Worm (Caenorhabditis elegans) whole organism, L4 larva: ENCODE measurements around the gene B0554.5.

Source experiments
- D1046.2 ChIP-seq: fragments of 200-800 bp; sonication (Bioruptor generic); IDR thresholded peaks from 2 replicates; pipeline ENCODE4 v1.3.6; 2022; ENCODE audit warnings: missing genetic modification characterization, missing compliant biosample characterization
- F37D6.2 ChIP-seq: sonication (generic microtip); optimal IDR thresholded peaks from 2 replicates; lab custom pipeline; 2016; ENCODE audit warnings: mild to moderate bottlenecking, missing genetic modification characterization, missing compliant biosample characterization
- R02D3.7 ChIP-seq: fragments of 150-350 bp; sonication (generic microtip); optimal IDR thresholded peaks from 3 replicates; lab custom pipeline; 2014; ENCODE audit warnings: missing biosample characterization, missing genetic modification characterization
- T26A8.4 ChIP-seq: fragments of 200-800 bp; sonication (Bioruptor generic); IDR thresholded peaks from 2 replicates; pipeline ENCODE4 v1.3.6; 2022; ENCODE audit warnings: missing genetic modification characterization, missing compliant biosample characterization
- ZK337.2 ChIP-seq: fragments of 200-800 bp; sonication (Bioruptor generic); IDR thresholded peaks from 2 replicates; pipeline ENCODE4 v1.3.6; 2022; ENCODE audit warnings: missing genetic modification reagents, missing genetic modification characterization, missing compliant biosample characterization
- ceh-28 ChIP-seq: fragments of 150-350 bp; optimal IDR thresholded peaks from 2 replicates; lab custom pipeline; 2014; ENCODE audit warnings: missing biosample characterization, missing genetic modification reagents, missing genetic modification characterization
- ceh-44 ChIP-seq: fragments of 200-800 bp; sonication (Bioruptor generic); IDR thresholded peaks from 2 replicates; pipeline ENCODE4 v1.3.6; 2022; ENCODE audit warnings: missing genetic modification reagents, missing genetic modification characterization, missing compliant biosample characterization
- ceh-62 ChIP-seq: sonication (generic microtip); optimal IDR thresholded peaks from 2 replicates; lab custom pipeline; 2017; ENCODE audit warnings: missing biosample characterization, missing genetic modification characterization
- ceh-82 ChIP-seq: sonication (generic microtip); optimal IDR thresholded peaks from 2 replicates; lab custom pipeline; 2017; ENCODE audit warnings: missing biosample characterization, missing genetic modification characterization
- daf-19 ChIP-seq: fragments of 200-800 bp; sonication (Bioruptor generic); conservative IDR thresholded peaks from 2 replicates; pipeline ENCODE4 v1.3.6; 2022; ENCODE audit warnings: missing genetic modification characterization, missing compliant biosample characterization
- dmd-9 ChIP-seq: fragments of 200-800 bp; sonication (Bioruptor generic); IDR thresholded peaks from 2 replicates; pipeline ENCODE4 v1.3.6; 2022; ENCODE audit warnings: missing genetic modification reagents, missing genetic modification characterization, missing compliant biosample characterization
- duxl-1 ChIP-seq: sonication (generic microtip); optimal IDR thresholded peaks from 2 replicates; lab custom pipeline; 2016; ENCODE audit warnings: mild to moderate bottlenecking, missing genetic modification characterization, moderate library complexity, missing compliant biosample characterization; ENCODE audit not compliant: poor library complexity
- dve-1 ChIP-seq: sonication (generic microtip); optimal IDR thresholded peaks from 2 replicates; lab custom pipeline; 2017; ENCODE audit warnings: antibody characterized with exemption, mild to moderate bottlenecking, missing genetic modification characterization, missing compliant biosample characterization; ENCODE audit not compliant: insufficient read depth
- fos-1 ChIP-seq: fragments of 150-350 bp; optimal IDR thresholded peaks from 2 replicates; lab custom pipeline; 2014; ENCODE audit warnings: missing biosample characterization, missing genetic modification characterization
- gei-8 ChIP-seq: fragments of 200-800 bp; sonication (Bioruptor generic); optimal IDR thresholded peaks from 2 replicates; lab custom pipeline; 2018; ENCODE audit warnings: mild to moderate bottlenecking, missing genetic modification characterization, missing compliant biosample characterization
- hif-1 ChIP-seq, 2 experiments: sonication (generic microtip); optimal IDR thresholded peaks; 2 replicates each; lab custom pipeline; 2016 to 2017; ENCODE audit warnings: missing compliant biosample characterization in 2 of 2, missing genetic modification characterization in 2 of 2, missing genetic modification reagents in 2 of 2, missing genotype in 2 of 2, mild to moderate bottlenecking in 1 of 2
- hlh-11 ChIP-seq: fragments of 200-800 bp; sonication (Bioruptor generic); optimal IDR thresholded peaks from 2 replicates; lab custom pipeline; 2018; ENCODE audit warnings: mild to moderate bottlenecking, missing genetic modification characterization, missing compliant biosample characterization
- hlh-30 ChIP-seq: sonication (generic microtip); optimal IDR thresholded peaks from 2 replicates; lab custom pipeline; 2017; ENCODE audit warnings: antibody characterized with exemption, mild to moderate bottlenecking, missing genetic modification characterization, missing compliant biosample characterization; ENCODE audit not compliant: insufficient read depth
- lin-13 ChIP-seq: fragments of 150-350 bp; optimal IDR thresholded peaks from 2 replicates; lab custom pipeline; 2014; ENCODE audit warnings: missing biosample characterization, missing genetic modification reagents, missing genetic modification characterization
- lin-38 ChIP-seq: fragments of 200-800 bp; sonication (Bioruptor generic); IDR thresholded peaks from 2 replicates; pipeline ENCODE4 v1.3.6; 2022; ENCODE audit warnings: missing genetic modification reagents, missing genetic modification characterization, missing compliant biosample characterization
- madf-9 ChIP-seq: fragments of 200-800 bp; sonication (Bioruptor generic); conservative IDR thresholded peaks from 2 replicates; pipeline ENCODE4 v1.3.6; 2022; ENCODE audit warnings: missing genetic modification reagents, missing genetic modification characterization, missing compliant biosample characterization
- mdl-1 ChIP-seq, 2 experiments: fragments of 150-350 bp in 1 of 2; sonication (generic microtip) in 1 of 2; optimal IDR thresholded peaks; 2 replicates each; lab custom pipeline; 2014 to 2017; ENCODE audit warnings: missing biosample characterization in 2 of 2, missing genetic modification characterization in 2 of 2
- mdt-29 ChIP-seq: fragments of 200-800 bp; sonication (Bioruptor generic); IDR thresholded peaks from 2 replicates; pipeline ENCODE4 v1.3.6; 2022; ENCODE audit warnings: missing genetic modification reagents, missing genetic modification characterization, missing compliant biosample characterization
- mep-1 ChIP-seq: fragments of 150-350 bp; sonication (generic microtip); optimal IDR thresholded peaks from 3 replicates; lab custom pipeline; 2014; ENCODE audit warnings: missing biosample characterization, missing genetic modification characterization
- mes-2 ChIP-seq: sonication (generic microtip); optimal IDR thresholded peaks from 2 replicates; lab custom pipeline; 2016; ENCODE audit warnings: missing genotype, mild to moderate bottlenecking, missing genetic modification characterization, missing compliant biosample characterization; ENCODE audit not compliant: poor library complexity, severe bottlenecking
- mxl-2 ChIP-seq: fragments of 200-800 bp; sonication (Bioruptor generic); conservative IDR thresholded peaks from 2 replicates; pipeline ENCODE4 v1.3.6; 2022; ENCODE audit warnings: missing genetic modification reagents, missing genetic modification characterization, missing compliant biosample characterization
- nhr-102 ChIP-seq: sonication (generic microtip); optimal IDR thresholded peaks from 2 replicates; lab custom pipeline; 2016; ENCODE audit warnings: mild to moderate bottlenecking, missing genetic modification characterization, moderate library complexity, missing compliant biosample characterization
- nhr-111 ChIP-seq: fragments of 200-800 bp; sonication (Bioruptor generic); optimal IDR thresholded peaks from 2 replicates; lab custom pipeline; 2018; ENCODE audit warnings: mild to moderate bottlenecking, missing genetic modification characterization, missing compliant biosample characterization
- nhr-25 ChIP-seq: sonication (generic microtip); optimal IDR thresholded peaks from 2 replicates; lab custom pipeline; 2017; ENCODE audit warnings: missing genetic modification characterization, mild to moderate bottlenecking, missing compliant biosample characterization, antibody characterized with exemption, moderate library complexity, borderline replicate concordance; ENCODE audit not compliant: insufficient read depth
- nhr-28 ChIP-seq: fragments of 150-350 bp; optimal IDR thresholded peaks from 2 replicates; lab custom pipeline; 2014; ENCODE audit warnings: missing biosample characterization, missing genetic modification characterization
- nhr-48 ChIP-seq: sonication (generic microtip); optimal IDR thresholded peaks from 2 replicates; lab custom pipeline; 2016; ENCODE audit warnings: mild to moderate bottlenecking, missing genetic modification characterization, missing compliant biosample characterization
- nhr-6 ChIP-seq: fragments of 150-350 bp; optimal IDR thresholded peaks from 2 replicates; lab custom pipeline; 2014; ENCODE audit warnings: missing biosample characterization, missing genetic modification characterization
- nhr-77 ChIP-seq: fragments of 150-350 bp; optimal IDR thresholded peaks from 2 replicates; lab custom pipeline; 2014; ENCODE audit warnings: missing biosample characterization, missing genetic modification characterization
- snpc-4 ChIP-seq: fragments of 150-350 bp; optimal IDR thresholded peaks from 2 replicates; lab custom pipeline; 2014; ENCODE audit warnings: missing biosample characterization, missing genetic modification characterization
- spr-3 ChIP-seq: fragments of 200-800 bp; sonication (Bioruptor generic); optimal IDR thresholded peaks from 2 replicates; lab custom pipeline; 2018; ENCODE audit warnings: mild to moderate bottlenecking, missing genetic modification characterization, missing compliant biosample characterization
- tag-97 ChIP-seq: fragments of 200-800 bp; sonication (Bioruptor generic); IDR thresholded peaks from 2 replicates; pipeline ENCODE4 v1.3.6; 2022; ENCODE audit warnings: missing genetic modification characterization, missing compliant biosample characterization
- tra-1 ChIP-seq: fragments of 200-800 bp; sonication (Bioruptor generic); IDR thresholded peaks from 2 replicates; pipeline ENCODE4 v1.3.6; 2022; ENCODE audit warnings: missing genetic modification reagents, missing genetic modification characterization, missing compliant biosample characterization
- unc-39 ChIP-seq: sonication (generic microtip); optimal IDR thresholded peaks from 2 replicates; lab custom pipeline; 2017; ENCODE audit warnings: missing biosample characterization, missing genetic modification characterization
- zag-1 ChIP-seq: fragments of 150-350 bp; optimal IDR thresholded peaks from 2 replicates; lab custom pipeline; 2014; ENCODE audit warnings: missing biosample characterization, missing genetic modification characterization
- zip-11 ChIP-seq: fragments of 200-800 bp; sonication (Bioruptor generic); IDR thresholded peaks from 2 replicates; pipeline ENCODE4 v1.3.6; 2022; ENCODE audit warnings: missing genetic modification characterization, missing compliant biosample characterization
- ztf-7 ChIP-seq: fragments of 150-350 bp; optimal IDR thresholded peaks from 2 replicates; lab custom pipeline; 2014; ENCODE audit warnings: missing biosample characterization, missing genetic modification characterization

The B0554.5 gene

DNA sequence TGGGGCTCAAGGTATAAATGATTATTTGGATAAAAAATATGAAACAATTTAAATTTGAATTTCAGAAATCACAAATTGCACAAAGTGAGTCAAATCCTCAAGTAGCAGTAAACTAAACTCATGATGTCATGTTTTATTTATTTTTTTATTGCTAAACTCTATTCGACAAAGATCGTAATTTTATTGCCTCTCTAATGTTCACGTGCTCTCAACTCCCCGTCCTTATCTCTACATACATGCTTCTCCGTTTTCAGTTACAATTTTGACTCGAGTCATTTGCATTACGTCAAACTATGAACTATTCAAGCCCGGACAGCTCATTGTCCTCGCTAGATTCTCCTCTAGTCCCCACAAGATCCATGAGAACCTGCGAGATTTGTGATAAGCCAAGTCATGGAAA, 50.3 kb downstream of the B0554.5 start, which contains the start of gene nhr-99 (continued):
- no peak for TF ChIP-seq zip-11
- no peak for TF ChIP-seq tra-1
- TF ChIP-seq mep-1 (tag; lab: Kevin White, UChicago) = no peak
- TF ChIP-seq madf-9 = no peak
- no peak for TF ChIP-seq duxl-1 (tag; lab: Kevin White, UChicago)
- no peak for TF ChIP-seq nhr-25 (tag; lab: Kevin White, UChicago)
- no peak for TF ChIP-seq tag-97 (GFP tag; lab: Robert Waterston, UW)
- no peak for TF ChIP-seq R02D3.7
- TF ChIP-seq nhr-102 = no peak
- no peak for TF ChIP-seq mes-2 (tag; lab: Kevin White, UChicago)
- TF ChIP-seq ZK337.2 (GFP tag; lab: Robert Waterston, UW) = no peak
- no peak for TF ChIP-seq gei-8
- TF ChIP-seq dve-1 (tag; lab: Kevin White, UChicago) = peak; percentile 71
- TF ChIP-seq dmd-9 (GFP tag; lab: Robert Waterston, UW) = no peak
- TF ChIP-seq snpc-4 (tag; lab: Kevin White, UChicago) = no peak
- TF ChIP-seq zag-1 (tag; lab: Kevin White, UChicago) = no peak
- no peak for TF ChIP-seq ztf-7 (tag; lab: Kevin White, UChicago)
- TF ChIP-seq T26A8.4 (GFP tag; lab: Robert Waterston, UW) = no peak
- no peak for TF ChIP-seq mdt-29 (GFP tag; lab: Robert Waterston, UW)
- no peak for TF ChIP-seq mxl-2
- TF ChIP-seq nhr-28 (tag; lab: Kevin White, UChicago) = peak; percentile 80
- no peak for TF ChIP-seq fos-1 (tag; lab: Kevin White, UChicago)
- TF ChIP-seq nhr-48 (tag; lab: Kevin White, UChicago) = no peak
- peak; percentile 61 for TF ChIP-seq hlh-11 (tag; lab: Kevin White, UChicago)
- peak in 1 of 2 experiments; percentile 45 for TF ChIP-seq mdl-1 (tag; optimal IDR thresholded peaks at IDR 0.05; lab: Kevin White, UChicago)
- TF ChIP-seq ceh-82 = no peak
- TF ChIP-seq unc-39 = no peak
- no peak for TF ChIP-seq nhr-6 (tag; lab: Kevin White, UChicago)
- no peak for TF ChIP-seq lin-13 (GFP tag; lab: Kevin White, UChicago)
- TF ChIP-seq ceh-28 (tag; lab: Kevin White, UChicago) = no peak
- TF ChIP-seq D1046.2 (GFP tag; lab: Robert Waterston, UW) = no peak
- TF ChIP-seq daf-19 (GFP tag; lab: Robert Waterston, UW) = no peak
- no peak for TF ChIP-seq lin-38 (GFP tag; lab: Robert Waterston, UW)
- TF ChIP-seq F37D6.2 (tag; lab: Kevin White, UChicago) = no peak
- no peak for TF ChIP-seq ceh-44
- no peak for TF ChIP-seq ceh-62 (tag; lab: Kevin White, UChicago)
- TF ChIP-seq hif-1 (tag; optimal IDR thresholded peaks at IDR 0.05; lab: Kevin White, UChicago) = no peak
- no peak for TF ChIP-seq nhr-111 (GFP tag; lab: Kevin White, UChicago)
- peak; percentile 39 for TF ChIP-seq hlh-30 (tag; lab: Kevin White, UChicago)
- TF ChIP-seq nhr-77 (tag; lab: Kevin White, UChicago) = peak; percentile 47
- TF ChIP-seq spr-3 (GFP tag; lab: Kevin White, UChicago) = no peak
